Fruit fly (Drosophila melanogaster) whole organism, embryonic: ENCODE data around the gene mahe.

ENCODE experiments used
- CG15269 ChIP-seq: fragments of 200-800 bp; sonication (Bioruptor generic); optimal IDR thresholded peaks from 2 replicates; lab custom pipeline; 2018; ENCODE audit warnings: missing biosample characterization, mild to moderate bottlenecking, missing genetic modification characterization, moderate library complexity
- CG2202 ChIP-seq: fragments of 200-800 bp; sonication (Bioruptor generic); optimal IDR thresholded peaks from 2 replicates; lab custom pipeline; 2018; ENCODE audit warnings: missing biosample characterization, mild to moderate bottlenecking, missing genetic modification characterization
- CG2889 ChIP-seq: fragments of 200-800 bp; sonication (Bioruptor generic); IDR thresholded peaks from 3 replicates; pipeline ENCODE4 v1.3.6; 2022; ENCODE audit warnings: missing biosample characterization, missing genetic modification characterization
- Rfx ChIP-seq: fragments of 200-800 bp; sonication (Bioruptor generic); IDR thresholded peaks from 2 replicates; pipeline ENCODE4 v1.3.6; 2022; ENCODE audit warnings: missing biosample characterization, missing genetic modification characterization
- Sry-β ChIP-seq: fragments of 200-800 bp; sonication (Bioruptor generic); optimal IDR thresholded peaks from 2 replicates; lab custom pipeline; 2018; ENCODE audit warnings: missing biosample characterization, mild to moderate bottlenecking, missing genetic modification characterization, moderate library complexity
- psq ChIP-seq: fragments of 200-800 bp; sonication (Bioruptor generic); optimal IDR thresholded peaks from 2 replicates; lab custom pipeline; 2017; ENCODE audit warnings: missing biosample characterization, missing genetic modification characterization
- sr ChIP-seq: fragments of 200-800 bp; sonication (Bioruptor generic); IDR thresholded peaks from 3 replicates; pipeline ENCODE4 v1.3.6; 2022; ENCODE audit warnings: missing biosample characterization, missing genetic modification characterization

dm6 chrX:7969188-7969829 lies 38.1 kb upstream of the mahe start:
- TF ChIP-seq CG15269 (tag; lab: Kevin White, UChicago) (peak; percentile 11), sr (GFP tag; lab: Robert Waterston, UW) (no peak), psq (GFP tag; lab: Kevin White, UChicago) (no peak), Sry-β (GFP tag; lab: Kevin White, UChicago) (peak; percentile 96), CG2889 (GFP tag; lab: Robert Waterston, UW) (no peak), Rfx (GFP tag; lab: Robert Waterston, UW) (no peak), CG2202 (tag; lab: Kevin White, UChicago) (no peak)
